Fruit fly (Drosophila melanogaster) whole organism, embryonic: ENCODE results near the gene CG10435.

ENCODE experiments used
- BEAF-32 ChIP-seq: fragments of 200-800 bp; sonication (Bioruptor generic); optimal IDR thresholded peaks from 3 replicates; lab custom pipeline; 2017; ENCODE audit warnings: missing biosample characterization, missing genetic modification characterization, mild to moderate bottlenecking, moderate library complexity, missing genetic modification reagents
- Blimp-1 ChIP-seq: fragments of 200-800 bp; sonication (Bioruptor generic); optimal IDR thresholded peaks from 3 replicates; lab custom pipeline; 2018; ENCODE audit warnings: missing biosample characterization, missing genetic modification characterization, mild to moderate bottlenecking, moderate library complexity, missing genetic modification reagents
- CG10654 ChIP-seq: fragments of 200-800 bp; sonication (Bioruptor generic); optimal IDR thresholded peaks from 2 replicates; lab custom pipeline; 2016; ENCODE audit warnings: missing biosample characterization, missing genetic modification characterization
- CG12391 ChIP-seq: fragments of 200-800 bp; sonication (Bioruptor generic); optimal IDR thresholded peaks from 3 replicates; lab custom pipeline; 2018; ENCODE audit warnings: missing biosample characterization, mild to moderate bottlenecking, missing genetic modification characterization, moderate library complexity
- CG12659 ChIP-seq: fragments of 200-800 bp; sonication (Bioruptor generic); optimal IDR thresholded peaks from 3 replicates; lab custom pipeline; 2017; ENCODE audit warnings: mild to moderate bottlenecking, missing biosample characterization, missing genetic modification reagents, missing genetic modification characterization
- CG1529 ChIP-seq: fragments of 200-800 bp; sonication (Bioruptor generic); optimal IDR thresholded peaks from 3 replicates; lab custom pipeline; 2018; ENCODE audit warnings: missing biosample characterization, missing genetic modification characterization
- CG15479 ChIP-seq: fragments of 200-800 bp; sonication (Bioruptor generic); optimal IDR thresholded peaks from 3 replicates; lab custom pipeline; 2019; ENCODE audit warnings: missing biosample characterization, mild to moderate bottlenecking, missing genetic modification characterization, moderate library complexity
- CG17328 ChIP-seq: fragments of 200-800 bp; sonication (Bioruptor generic); IDR thresholded peaks from 2 replicates; pipeline ENCODE4 v1.3.6; 2022; ENCODE audit warnings: missing biosample characterization, missing genetic modification characterization
- CG17829 ChIP-seq: fragments of 200-800 bp; optimal IDR thresholded peaks from 2 replicates; lab custom pipeline; 2019; ENCODE audit warnings: missing biosample characterization, mild to moderate bottlenecking, missing genetic modification characterization, moderate library complexity
- CG2116 ChIP-seq: fragments of 200-800 bp; sonication (Bioruptor generic); optimal IDR thresholded peaks from 3 replicates; lab custom pipeline; 2018; ENCODE audit warnings: missing biosample characterization, mild to moderate bottlenecking, missing genetic modification characterization
- CG2199 ChIP-seq: fragments of 200-800 bp; sonication (Bioruptor generic); IDR thresholded peaks from 3 replicates; pipeline ENCODE4 v1.3.6; 2022; ENCODE audit warnings: missing biosample characterization, missing genetic modification characterization
- CG2875 ChIP-seq: fragments of 200-800 bp; sonication (Bioruptor generic); optimal IDR thresholded peaks from 2 replicates; lab custom pipeline; 2017; ENCODE audit warnings: missing biosample characterization, mild to moderate bottlenecking, missing genetic modification characterization, missing genetic modification reagents
- CG6654 ChIP-seq: fragments of 200-800 bp; sonication (Bioruptor generic); optimal IDR thresholded peaks from 2 replicates; lab custom pipeline; 2017; ENCODE audit warnings: missing biosample characterization, mild to moderate bottlenecking, missing genetic modification characterization
- CG7963 ChIP-seq: fragments of 200-800 bp; sonication (Bioruptor generic); IDR thresholded peaks from 3 replicates; pipeline ENCODE4 v1.3.6; 2022; ENCODE audit warnings: missing biosample characterization, missing genetic modification characterization; ENCODE audit not compliant: partially characterized antibody
- CG8478 ChIP-seq: fragments of >200 bp; optimal IDR thresholded peaks from 2 replicates; lab custom pipeline; 2018
- CG8944 ChIP-seq: fragments of 200-800 bp; sonication (Bioruptor generic); optimal IDR thresholded peaks from 3 replicates; lab custom pipeline; 2016; ENCODE audit warnings: missing biosample characterization, missing genetic modification characterization
- CG9817 ChIP-seq: fragments of 200-800 bp; sonication (Bioruptor generic); optimal IDR thresholded peaks from 2 replicates; lab custom pipeline; 2018; ENCODE audit warnings: missing biosample characterization, mild to moderate bottlenecking, missing genetic modification characterization, moderate library complexity
- D ChIP-seq, 2 experiments: fragments of 200-800 bp in 1 of 2; fragments of >200 bp in 1 of 2; sonication (Bioruptor generic) in 1 of 2; optimal IDR thresholded peaks; 2 replicates in 1 of 2; 3 replicates in 1 of 2; lab custom pipeline; 2017; ENCODE audit warnings: mild to moderate bottlenecking in 1 of 2, missing biosample characterization in 1 of 2, missing genetic modification characterization in 1 of 2, missing genetic modification reagents in 1 of 2
- Doc3 ChIP-seq: fragments of 200-800 bp; sonication (Bioruptor generic); IDR thresholded peaks from 3 replicates; pipeline ENCODE4 v1.3.6; 2022; ENCODE audit warnings: missing biosample characterization, missing genetic modification characterization; ENCODE audit not compliant: partially characterized antibody
- Ets65A ChIP-seq: fragments of 200-800 bp; sonication (Bioruptor generic); peaks from one replicate; lab custom pipeline; 2016; ENCODE audit warnings: missing biosample characterization, missing genetic modification characterization
- HLH54F ChIP-seq: fragments of 200-800 bp; sonication (Bioruptor generic); optimal IDR thresholded peaks from 3 replicates; lab custom pipeline; 2016; ENCODE audit warnings: missing biosample characterization, missing genetic modification characterization
- Max ChIP-seq: fragments of 200-800 bp; sonication (Bioruptor generic); optimal IDR thresholded peaks from 2 replicates; lab custom pipeline; 2016; ENCODE audit warnings: missing biosample characterization, mild to moderate bottlenecking, missing genetic modification characterization
- NFAT ChIP-seq: fragments of 200-800 bp; sonication (Bioruptor generic); IDR thresholded peaks from 2 replicates; pipeline ENCODE4 v1.3.6; 2022; ENCODE audit warnings: missing biosample characterization, missing genetic modification characterization
- Opbp ChIP-seq: fragments of 200-800 bp; sonication (Bioruptor generic); IDR thresholded peaks from 3 replicates; pipeline ENCODE4 v1.3.6; 2022; ENCODE audit warnings: missing biosample characterization, missing genetic modification characterization; ENCODE audit not compliant: partially characterized antibody
- Scr ChIP-seq: fragments of 200-800 bp; sonication (Bioruptor generic); IDR thresholded peaks from 2 replicates; pipeline ENCODE4 v1.3.6; 2022; ENCODE audit warnings: missing biosample characterization, missing genetic modification characterization; ENCODE audit not compliant: partially characterized antibody
- Trl ChIP-seq, 3 experiments: fragments of >200 bp in 2 of 3; fragments of 200-800 bp in 1 of 3; sonication (Bioruptor generic) in 1 of 3; optimal IDR thresholded peaks; 2 replicates in 1 of 3; 3 replicates in 2 of 3; lab custom pipeline; 2016 to 2017; ENCODE audit warnings: missing biosample characterization in 1 of 3, missing genetic modification characterization in 1 of 3
- abd-A ChIP-seq: fragments of 200-800 bp; sonication (Bioruptor generic); optimal IDR thresholded peaks from 3 replicates; lab custom pipeline; 2019; ENCODE audit warnings: missing biosample characterization, mild to moderate bottlenecking, missing genetic modification characterization, moderate library complexity
- bbx ChIP-seq: fragments of 200-800 bp; sonication (Bioruptor generic); IDR thresholded peaks from 2 replicates; pipeline ENCODE4 v1.3.6; 2022; ENCODE audit warnings: missing biosample characterization, missing genetic modification characterization; ENCODE audit not compliant: partially characterized antibody
- bcd ChIP-seq: fragments of 200-800 bp; sonication (Bioruptor generic); optimal IDR thresholded peaks from 2 replicates; lab custom pipeline; 2017; ENCODE audit warnings: missing biosample characterization, mild to moderate bottlenecking, missing genetic modification characterization
- bsh ChIP-seq, 2 experiments: fragments of 200-800 bp; sonication (Bioruptor generic); optimal IDR thresholded peaks; 2 replicates each; lab custom pipeline; 2017 to 2018; ENCODE audit warnings: mild to moderate bottlenecking in 2 of 2, missing biosample characterization in 2 of 2, missing genetic modification characterization in 2 of 2, moderate library complexity in 1 of 2
- chn ChIP-seq: fragments of 200-800 bp; sonication (Bioruptor generic); optimal IDR thresholded peaks from 2 replicates; lab custom pipeline; 2016; ENCODE audit warnings: missing biosample characterization, missing genetic modification characterization
- ci ChIP-seq: fragments of 200-800 bp; sonication (Bioruptor generic); IDR thresholded peaks from 3 replicates; pipeline ENCODE4 v1.3.6; 2022; ENCODE audit warnings: missing biosample characterization, missing genetic modification characterization
- esg ChIP-seq: fragments of 200-800 bp; sonication (Bioruptor generic); conservative IDR thresholded peaks from 2 replicates; pipeline ENCODE4 v1.3.6; 2022; ENCODE audit warnings: missing biosample characterization, missing genetic modification characterization
- gsb-n ChIP-seq: fragments of 200-800 bp; sonication (Bioruptor generic); optimal IDR thresholded peaks from 3 replicates; lab custom pipeline; 2018; ENCODE audit warnings: missing biosample characterization, mild to moderate bottlenecking, missing genetic modification characterization
- hb ChIP-seq: fragments of 200-800 bp; sonication (Bioruptor generic); IDR thresholded peaks from 3 replicates; pipeline ENCODE4 v1.3.6; 2022; ENCODE audit warnings: missing biosample characterization, missing genetic modification characterization; ENCODE audit not compliant: partially characterized antibody
- kay ChIP-seq: fragments of 200-800 bp; sonication (Bioruptor generic); optimal IDR thresholded peaks from 2 replicates; lab custom pipeline; 2016; ENCODE audit warnings: missing biosample characterization, missing genetic modification characterization
- mam ChIP-seq: fragments of 200-800 bp; sonication (Bioruptor generic); optimal IDR thresholded peaks from 3 replicates; lab custom pipeline; 2016; ENCODE audit warnings: missing biosample characterization, missing genetic modification characterization
- onecut ChIP-seq: fragments of 200-800 bp; sonication (Bioruptor generic); IDR thresholded peaks from 2 replicates; pipeline ENCODE4 v1.3.6; 2022; ENCODE audit warnings: missing biosample characterization, missing genetic modification characterization
- peb ChIP-seq: fragments of 200-800 bp; sonication (Bioruptor generic); IDR thresholded peaks from 2 replicates; pipeline ENCODE4 v1.3.6; 2022; ENCODE audit warnings: missing biosample characterization, missing genetic modification characterization
- pum ChIP-seq: fragments of 200-800 bp; sonication (Bioruptor generic); optimal IDR thresholded peaks from 2 replicates; lab custom pipeline; 2016; ENCODE audit warnings: missing biosample characterization, missing genetic modification characterization
- row ChIP-seq: fragments of 200-800 bp; sonication (Bioruptor generic); IDR thresholded peaks from 3 replicates; pipeline ENCODE4 v1.3.6; 2022; ENCODE audit warnings: missing biosample characterization, missing genetic modification characterization
- sc ChIP-seq, 3 experiments: fragments of >200 bp in 2 of 3; fragments of 200-800 bp in 1 of 3; sonication (Bioruptor generic) in 1 of 3; optimal IDR thresholded peaks; 2 replicates in 2 of 3; 3 replicates in 1 of 3; lab custom pipeline; 2017; ENCODE audit warnings: mild to moderate bottlenecking in 1 of 3, missing biosample characterization in 1 of 3, missing genetic modification characterization in 1 of 3, missing genetic modification reagents in 1 of 3
- sqz ChIP-seq: fragments of 200-800 bp; sonication (Bioruptor generic); optimal IDR thresholded peaks from 3 replicates; lab custom pipeline; 2018; ENCODE audit warnings: missing biosample characterization, mild to moderate bottlenecking, missing genetic modification characterization
- sr ChIP-seq: fragments of 200-800 bp; sonication (Bioruptor generic); IDR thresholded peaks from 3 replicates; pipeline ENCODE4 v1.3.6; 2022; ENCODE audit warnings: missing biosample characterization, missing genetic modification characterization
- vfl ChIP-seq: fragments of 200-800 bp; sonication (Bioruptor generic); optimal IDR thresholded peaks from 2 replicates; lab custom pipeline; 2016; ENCODE audit warnings: missing biosample characterization, missing genetic modification characterization
- z ChIP-seq: fragments of 200-800 bp; sonication (Bioruptor generic); IDR thresholded peaks from 3 replicates; pipeline ENCODE4 v1.3.6; 2022; ENCODE audit warnings: missing biosample characterization, missing genetic modification characterization
- zfh1 ChIP-seq: fragments of 200-800 bp; sonication (Bioruptor generic); IDR thresholded peaks from 3 replicates; pipeline ENCODE4 v1.3.6; 2022; ENCODE audit warnings: missing biosample characterization, missing genetic modification characterization

CG10435 gene

DNA sequence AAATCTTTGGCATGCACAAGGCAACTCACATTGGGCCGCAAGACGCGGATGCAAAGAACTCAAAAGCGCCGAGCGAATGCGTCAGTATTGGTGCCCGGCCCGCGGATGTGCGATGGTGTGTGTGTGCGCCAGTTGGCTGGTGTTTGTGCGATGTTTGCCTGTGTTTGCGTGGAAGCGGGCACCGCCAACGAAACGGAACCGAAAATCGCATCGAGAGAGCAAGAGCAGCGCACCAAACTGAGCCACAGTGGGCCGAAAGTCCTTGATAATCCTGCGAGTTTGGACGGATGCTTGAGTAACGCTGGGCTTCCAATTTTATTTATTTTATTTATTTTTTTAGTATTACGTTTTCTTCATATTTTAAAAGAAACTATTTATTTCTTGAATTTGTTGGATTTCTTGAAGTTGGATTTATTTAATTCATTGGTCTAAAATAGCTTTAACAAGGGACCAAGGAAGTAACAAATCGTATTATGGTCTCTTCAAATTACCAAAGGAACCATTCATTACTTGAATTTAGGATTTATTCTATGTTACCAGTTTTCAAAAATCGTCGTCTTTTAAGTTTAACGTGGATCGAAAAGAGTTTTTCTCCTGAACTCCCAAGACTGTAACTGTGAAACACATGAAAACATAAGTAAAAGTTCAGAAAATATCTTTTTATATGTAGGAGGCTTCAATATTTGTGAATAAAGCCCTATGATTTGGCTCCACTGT, 50.1 kb downstream of the CG10435 start (continued):
- peak; percentile 45 for TF ChIP-seq sqz
- TF ChIP-seq CG2875: peak; percentile 61
- TF ChIP-seq onecut (GFP tag; lab: Robert Waterston, UW): peak; percentile 1; the same call in 1 of the 2 replicates
- peak; percentile 25 for TF ChIP-seq CG2116
- no peak for TF ChIP-seq Doc3 (GFP tag; lab: Robert Waterston, UW)
- TF ChIP-seq mam: no peak
- no peak for TF ChIP-seq bbx
- no peak for TF ChIP-seq HLH54F (GFP tag; lab: Kevin White, UChicago)
- TF ChIP-seq vfl (GFP tag; lab: Kevin White, UChicago): no peak
- peak; percentile 32 for TF ChIP-seq Blimp-1
- TF ChIP-seq sr: 0 out of 3 replicates have a peak, but pooled peaks have one; percentile 10
- no peak for TF ChIP-seq Scr (GFP tag; lab: Robert Waterston, UW)
- TF ChIP-seq CG1529 (GFP tag; lab: Kevin White, UChicago): peak; percentile 55
- peak; percentile 10 for TF ChIP-seq Ets65A (GFP tag; lab: Kevin White, UChicago)
- TF ChIP-seq Opbp (GFP tag; lab: Robert Waterston, UW): 0 out of 3 replicates have a peak, but pooled peaks have one; percentile 47
- no peak for TF ChIP-seq ci
- TF ChIP-seq kay: peak; percentile 29
- TF ChIP-seq gsb-n (tag; lab: Kevin White, UChicago): peak; percentile 29
- TF ChIP-seq CG8944: no peak
- peak; percentile 16; the same call in 1 of the 2 replicates for TF ChIP-seq peb (GFP tag; lab: Robert Waterston, UW)
- peak; percentile 34; the same call in 1 of the 3 replicates for TF ChIP-seq CG2199 (GFP tag; lab: Robert Waterston, UW)
- peak; percentile 6 for TF ChIP-seq CG12659
- TF ChIP-seq CG8478 (lab: Kevin White, UChicago): peak; percentile 72
- peak; percentile 38 to 67 for TF ChIP-seq bsh (GFP tag; optimal IDR thresholded peaks at IDR 0.05; lab: Kevin White, UChicago)
- TF ChIP-seq D (optimal IDR thresholded peaks at IDR 0.05; lab: Kevin White, UChicago): no peak
- peak; percentile 85 for TF ChIP-seq D (GFP tag; optimal IDR thresholded peaks at IDR 0.05; lab: Kevin White, UChicago)
- peak; percentile 11 for TF ChIP-seq chn
- TF ChIP-seq CG9817 (tag; lab: Kevin White, UChicago): no peak
- TF ChIP-seq CG15479 (GFP tag; lab: Kevin White, UChicago): peak; percentile 40
- TF ChIP-seq pum: peak; percentile 30
- peak in 1 of 2 experiments; percentile 39 for TF ChIP-seq Trl (optimal IDR thresholded peaks at IDR 0.05; lab: Kevin White, UChicago)
- TF ChIP-seq Trl (GFP tag; optimal IDR thresholded peaks at IDR 0.05; lab: Kevin White, UChicago): no peak
- TF ChIP-seq NFAT: no peak
- TF ChIP-seq hb (GFP tag; lab: Robert Waterston, UW): 0 out of 3 replicates have a peak, but pooled peaks have one; percentile 10
- TF ChIP-seq CG6654 (GFP tag; lab: Kevin White, UChicago): peak; percentile 55
- no peak for TF ChIP-seq BEAF-32 (GFP tag; lab: Kevin White, UChicago)
- TF ChIP-seq esg (GFP tag; lab: Robert Waterston, UW): no peak
- no peak for TF ChIP-seq abd-A (tag; lab: Kevin White, UChicago)
- peak; percentile 72 for TF ChIP-seq CG17829 (tag; lab: Kevin White, UChicago)
- peak; percentile 20 for TF ChIP-seq Max (GFP tag; lab: Kevin White, UChicago)
- TF ChIP-seq bcd (GFP tag; lab: Kevin White, UChicago): peak; percentile 45
- TF ChIP-seq CG7963 (GFP tag; lab: Robert Waterston, UW): no peak
- TF ChIP-seq CG10654: peak; percentile 3
- TF ChIP-seq row (GFP tag; lab: Robert Waterston, UW): peak; percentile 37; the same call in 2 of the 3 replicates
- TF ChIP-seq CG12391 (tag; lab: Kevin White, UChicago): peak; percentile 59
- peak; percentile 62; the same call in 1 of the 3 replicates for TF ChIP-seq z (GFP tag; lab: Robert Waterston, UW)
- TF ChIP-seq sc (optimal IDR thresholded peaks at IDR 0.05; lab: Kevin White, UChicago): no peak
- TF ChIP-seq sc (GFP tag; optimal IDR thresholded peaks at IDR 0.05; lab: Kevin White, UChicago): peak; percentile 75
- TF ChIP-seq zfh1 (GFP tag; lab: Robert Waterston, UW): peak; percentile 57; the same call in 1 of the 3 replicates
- TF ChIP-seq CG17328 (GFP tag; lab: Robert Waterston, UW): peak; percentile 58; the same call in 1 of the 2 replicates
